Fruit fly (Drosophila melanogaster) whole organism, embryonic: Measurements from ENCODE around the gene CG3544.

Experiments used
- Ada2b ChIP-seq: fragments of 200-800 bp; sonication (Bioruptor generic); IDR thresholded peaks from 2 replicates; pipeline ENCODE4 v1.3.6; 2022; ENCODE audit warnings: missing biosample characterization, missing genetic modification characterization
- Adf1 ChIP-seq: fragments of 200-800 bp; sonication (Bioruptor generic); IDR thresholded peaks from 2 replicates; pipeline ENCODE4 v1.3.6; 2022; ENCODE audit warnings: missing biosample characterization, missing genetic modification characterization
- CG10543 ChIP-seq: fragments of 200-800 bp; sonication (Bioruptor generic); optimal IDR thresholded peaks from 3 replicates; lab custom pipeline; 2017; ENCODE audit warnings: missing biosample characterization, mild to moderate bottlenecking, missing genetic modification characterization, moderate library complexity
- CG12391 ChIP-seq: fragments of 200-800 bp; sonication (Bioruptor generic); optimal IDR thresholded peaks from 3 replicates; lab custom pipeline; 2018; ENCODE audit warnings: missing biosample characterization, mild to moderate bottlenecking, missing genetic modification characterization, moderate library complexity
- CG14710 ChIP-seq: fragments of 200-800 bp; sonication (Bioruptor generic); optimal IDR thresholded peaks from 3 replicates; lab custom pipeline; 2019; ENCODE audit warnings: missing biosample characterization, mild to moderate bottlenecking, missing genetic modification characterization, moderate library complexity
- CG1529 ChIP-seq: fragments of 200-800 bp; sonication (Bioruptor generic); optimal IDR thresholded peaks from 3 replicates; lab custom pipeline; 2018; ENCODE audit warnings: missing biosample characterization, missing genetic modification characterization
- CG15514 ChIP-seq: fragments of 200-800 bp; sonication (Bioruptor generic); optimal IDR thresholded peaks from 3 replicates; lab custom pipeline; 2017; ENCODE audit warnings: missing biosample characterization, missing genetic modification characterization, mild to moderate bottlenecking, moderate library complexity, missing genetic modification reagents
- CG15696 ChIP-seq: fragments of 200-800 bp; sonication (Bioruptor generic); optimal IDR thresholded peaks from 2 replicates; lab custom pipeline; 2019; ENCODE audit warnings: missing biosample characterization, mild to moderate bottlenecking, missing genetic modification characterization, moderate library complexity
- CG17186 ChIP-seq: fragments of 200-800 bp; sonication (Bioruptor generic); optimal IDR thresholded peaks from 3 replicates; lab custom pipeline; 2017; ENCODE audit warnings: missing biosample characterization, missing genetic modification reagents, missing genetic modification characterization
- CG2199 ChIP-seq: fragments of 200-800 bp; sonication (Bioruptor generic); IDR thresholded peaks from 3 replicates; pipeline ENCODE4 v1.3.6; 2022; ENCODE audit warnings: missing biosample characterization, missing genetic modification characterization
- CG2678 ChIP-seq: fragments of 200-800 bp; sonication (Bioruptor generic); optimal IDR thresholded peaks from 3 replicates; lab custom pipeline; 2019; ENCODE audit warnings: missing biosample characterization, mild to moderate bottlenecking, missing genetic modification characterization, moderate library complexity
- CG2712 ChIP-seq: fragments of 200-800 bp; optimal IDR thresholded peaks from 3 replicates; lab custom pipeline; 2019; ENCODE audit warnings: missing biosample characterization, mild to moderate bottlenecking, missing genetic modification characterization, moderate library complexity
- CG34376 ChIP-seq: fragments of 200-800 bp; sonication (Bioruptor generic); optimal IDR thresholded peaks from 2 replicates; lab custom pipeline; 2018; ENCODE audit warnings: missing biosample characterization, mild to moderate bottlenecking, missing genetic modification characterization
- CG8290 ChIP-seq, 3 experiments: fragments of 200-800 bp; sonication (Bioruptor generic); optimal IDR thresholded peaks; 2 replicates each; lab custom pipeline; 2016 to 2019; ENCODE audit warnings: missing biosample characterization in 3 of 3, missing genetic modification characterization in 3 of 3, mild to moderate bottlenecking in 2 of 3, moderate library complexity in 1 of 3
- CkIIα-i1 ChIP-seq: fragments of 200-800 bp; sonication (Bioruptor generic); IDR thresholded peaks from 2 replicates; pipeline ENCODE4 v1.3.6; 2022; ENCODE audit warnings: missing biosample characterization, missing genetic modification characterization
- GATAe ChIP-seq: fragments of 200-800 bp; sonication (Bioruptor generic); conservative IDR thresholded peaks from 2 replicates; pipeline ENCODE4 v1.3.6; 2022; ENCODE audit warnings: missing biosample characterization, missing genetic modification characterization
- Gug ChIP-seq: fragments of 200-800 bp; sonication (Bioruptor generic); IDR thresholded peaks from 4 replicates; pipeline ENCODE4 v1.3.6; 2022; ENCODE audit warnings: missing biosample characterization, missing genetic modification characterization
- HLHmδ ChIP-seq: fragments of 200-800 bp; sonication (Bioruptor generic); optimal IDR thresholded peaks from 2 replicates; lab custom pipeline; 2018; ENCODE audit warnings: missing biosample characterization, mild to moderate bottlenecking, missing genetic modification characterization, moderate library complexity
- Hr78 ChIP-seq, 2 experiments: fragments of 200-800 bp in 1 of 2; fragments of >200 bp in 1 of 2; sonication (Bioruptor generic) in 1 of 2; optimal IDR thresholded peaks; 2 replicates each; lab custom pipeline; 2017 to 2019; ENCODE audit warnings: missing biosample characterization in 2 of 2, missing genetic modification characterization in 2 of 2, mild to moderate bottlenecking in 1 of 2, moderate library complexity in 1 of 2
- Jarid2 ChIP-seq: fragments of 200-800 bp; sonication (Bioruptor generic); optimal IDR thresholded peaks from 3 replicates; lab custom pipeline; 2017; ENCODE audit warnings: mild to moderate bottlenecking, missing biosample characterization, missing genetic modification reagents, missing genetic modification characterization
- Lhr ChIP-seq: fragments of 200-800 bp; sonication (Bioruptor generic); optimal IDR thresholded peaks from 3 replicates; lab custom pipeline; 2017; ENCODE audit warnings: mild to moderate bottlenecking, missing biosample characterization, missing genetic modification reagents, missing genetic modification characterization
- Rfx ChIP-seq: fragments of 200-800 bp; sonication (Bioruptor generic); IDR thresholded peaks from 2 replicates; pipeline ENCODE4 v1.3.6; 2022; ENCODE audit warnings: missing biosample characterization, missing genetic modification characterization
- cas ChIP-seq: fragments of 200-800 bp; sonication (Bioruptor generic); IDR thresholded peaks from 2 replicates; pipeline ENCODE4 v1.3.6; 2022; ENCODE audit warnings: missing biosample characterization, missing genetic modification characterization
- chinmo ChIP-seq: fragments of 200-800 bp; sonication (Bioruptor generic); IDR thresholded peaks from 4 replicates; pipeline ENCODE4 v1.3.6; 2022; ENCODE audit warnings: missing biosample characterization, missing genetic modification characterization; ENCODE audit not compliant: partially characterized antibody
- chn ChIP-seq: fragments of 200-800 bp; sonication (Bioruptor generic); optimal IDR thresholded peaks from 2 replicates; lab custom pipeline; 2016; ENCODE audit warnings: missing biosample characterization, missing genetic modification characterization
- croc ChIP-seq: fragments of 200-800 bp; sonication (Bioruptor generic); conservative IDR thresholded peaks from 3 replicates; pipeline ENCODE4 v1.3.6; 2022; ENCODE audit warnings: missing biosample characterization, missing genetic modification characterization
- crol ChIP-seq: fragments of 200-800 bp; sonication (Bioruptor generic); IDR thresholded peaks from 2 replicates; pipeline ENCODE4 v1.3.6; 2022; ENCODE audit warnings: missing biosample characterization, missing genetic modification characterization
- ftz-f1 ChIP-seq: fragments of 200-800 bp; sonication (Bioruptor generic); optimal IDR thresholded peaks from 2 replicates; lab custom pipeline; 2016; ENCODE audit warnings: missing biosample characterization, missing genetic modification characterization
- gcm ChIP-seq: fragments of 200-800 bp; sonication (Bioruptor generic); optimal IDR thresholded peaks from 2 replicates; lab custom pipeline; 2019; ENCODE audit warnings: missing biosample characterization, mild to moderate bottlenecking, missing genetic modification characterization, moderate library complexity
- hbn ChIP-seq: fragments of 200-800 bp; sonication (Bioruptor generic); IDR thresholded peaks from 2 replicates; pipeline ENCODE4 v1.3.6; 2022; ENCODE audit warnings: missing biosample characterization, missing genetic modification characterization; ENCODE audit not compliant: partially characterized antibody
- lab ChIP-seq: fragments of 200-800 bp; sonication (Bioruptor generic); optimal IDR thresholded peaks from 3 replicates; lab custom pipeline; 2017; ENCODE audit warnings: missing biosample characterization, missing genetic modification characterization, mild to moderate bottlenecking, moderate library complexity, missing genetic modification reagents
- mirr ChIP-seq: fragments of 200-800 bp; sonication (Bioruptor generic); optimal IDR thresholded peaks from 3 replicates; lab custom pipeline; 2018; ENCODE audit warnings: missing biosample characterization, mild to moderate bottlenecking, missing genetic modification characterization
- oc ChIP-seq: fragments of 200-800 bp; sonication (Bioruptor generic); optimal IDR thresholded peaks from 2 replicates; lab custom pipeline; 2018; ENCODE audit warnings: missing biosample characterization, mild to moderate bottlenecking, missing genetic modification characterization, moderate library complexity
- org-1 ChIP-seq: fragments of 200-800 bp; sonication (Bioruptor generic); optimal IDR thresholded peaks from 2 replicates; lab custom pipeline; 2017; ENCODE audit warnings: missing biosample characterization, missing genetic modification characterization
- otp ChIP-seq: fragments of 200-800 bp; sonication (Bioruptor generic); IDR thresholded peaks from 3 replicates; pipeline ENCODE4, ENCODE4 v1.3.6; 2022; ENCODE audit warnings: missing biosample characterization, missing genetic modification characterization
- phol ChIP-seq: fragments of 200-800 bp; sonication (Bioruptor generic); optimal IDR thresholded peaks from 3 replicates; lab custom pipeline; 2018; ENCODE audit warnings: missing biosample characterization, mild to moderate bottlenecking, missing genetic modification characterization, moderate library complexity
- rib ChIP-seq: fragments of 200-800 bp; sonication (Bioruptor generic); IDR thresholded peaks from 2 replicates; pipeline ENCODE4 v1.3.6; 2022; ENCODE audit warnings: missing biosample characterization, missing genetic modification characterization
- sob ChIP-seq: fragments of 200-800 bp; sonication (Bioruptor generic); IDR thresholded peaks from 2 replicates; pipeline ENCODE4 v1.3.6; 2022; ENCODE audit warnings: missing biosample characterization, missing genetic modification characterization
- sug ChIP-seq: fragments of 200-800 bp; optimal IDR thresholded peaks from 2 replicates; lab custom pipeline; 2019; ENCODE audit warnings: missing biosample characterization, mild to moderate bottlenecking, missing genetic modification characterization, moderate library complexity
- tin ChIP-seq: fragments of 200-800 bp; sonication (Bioruptor generic); optimal IDR thresholded peaks from 3 replicates; lab custom pipeline; 2016; ENCODE audit warnings: missing biosample characterization, missing genetic modification characterization
- tna ChIP-seq: fragments of 200-800 bp; sonication (Bioruptor generic); IDR thresholded peaks from 2 replicates; pipeline ENCODE4 v1.3.6; 2022; ENCODE audit warnings: missing biosample characterization, missing genetic modification characterization; ENCODE audit not compliant: partially characterized antibody

Gene CG3544

dm6 chr2L:780851-781250 is 3.3 kb upstream of the CG3544 start (continued):
- no peak for TF ChIP-seq cas (GFP tag; lab: Robert Waterston, UW)
- peak; percentile 24 for TF ChIP-seq CG2678 (tag; lab: Kevin White, UChicago)
- 0 out of 2 replicates have a peak, but pooled peaks have one; percentile 22 for TF ChIP-seq Rfx (GFP tag; lab: Robert Waterston, UW)
- peak; percentile 34 for TF ChIP-seq lab (GFP tag; lab: Kevin White, UChicago)
- TF ChIP-seq CG14710 (tag; lab: Kevin White, UChicago) = no peak

dm6 chr2L:789966-790365 is 5.8 kb downstream of the CG3544 start:
- no peak for TF ChIP-seq Jarid2 (GFP tag; lab: Kevin White, UChicago)
- TF ChIP-seq Lhr (GFP tag; lab: Kevin White, UChicago) = no peak
- TF ChIP-seq gcm = no peak
- TF ChIP-seq CG2199 (GFP tag; lab: Robert Waterston, UW) = no peak
- TF ChIP-seq Ada2b = no peak
- TF ChIP-seq org-1 (GFP tag; lab: Kevin White, UChicago) = no peak
- TF ChIP-seq HLHmδ = no peak
- TF ChIP-seq GATAe (GFP tag; lab: Robert Waterston, UW) = peak; percentile 65
- TF ChIP-seq CG10543 (GFP tag; lab: Kevin White, UChicago) = peak; percentile 38
- TF ChIP-seq sob = peak; percentile 41; the same call in 1 of the 2 replicates
- TF ChIP-seq Gug = no peak
- no peak for TF ChIP-seq oc (tag; lab: Kevin White, UChicago)
- 0 out of 2 replicates have a peak, but pooled peaks have one; percentile 14 for TF ChIP-seq rib (GFP tag; lab: Robert Waterston, UW)
- peak in 1 of 2 experiments; percentile 49 for TF ChIP-seq Hr78 (GFP tag; optimal IDR thresholded peaks at IDR 0.05; lab: Kevin White, UChicago)
- no peak for TF ChIP-seq hbn
- no peak for TF ChIP-seq CkIIα-i1 (GFP tag; lab: Robert Waterston, UW)
- no peak for TF ChIP-seq CG1529
- peak; percentile 5 for TF ChIP-seq CG15514 (GFP tag; lab: Kevin White, UChicago)
- TF ChIP-seq Adf1 (GFP tag; lab: Robert Waterston, UW) = peak; percentile 30; the same call in 1 of the 2 replicates
- peak; percentile 75 for TF ChIP-seq mirr
- no peak for TF ChIP-seq phol (tag; lab: Kevin White, UChicago)
- TF ChIP-seq otp (GFP tag; lab: Robert Waterston, UW) = 0 out of 3 replicates have a peak, but pooled peaks have one; percentile 4
- no peak for TF ChIP-seq chn (GFP tag; lab: Kevin White, UChicago)
- no peak for TF ChIP-seq chinmo (GFP tag; lab: Robert Waterston, UW)
- no peak for TF ChIP-seq CG17186
- no peak for TF ChIP-seq tna (GFP tag; lab: Robert Waterston, UW)
- TF ChIP-seq ftz-f1 (GFP tag; lab: Kevin White, UChicago) = peak; percentile 30
- peak; percentile 72 for TF ChIP-seq crol (GFP tag; lab: Robert Waterston, UW)
- no peak for TF ChIP-seq CG34376 (GFP tag; lab: Kevin White, UChicago)
- TF ChIP-seq croc (GFP tag; lab: Robert Waterston, UW) = no peak
- TF ChIP-seq CG2712 = no peak
- no peak for TF ChIP-seq CG8290 (GFP tag; optimal IDR thresholded peaks at IDR 0.05; lab: Kevin White, UChicago)
- TF ChIP-seq CG8290 (tag; optimal IDR thresholded peaks at IDR 0.05; lab: Kevin White, UChicago) = peak in 1 of 2 experiments; percentile 9
- peak; percentile 43 for TF ChIP-seq lab (GFP tag; lab: Kevin White, UChicago)
- no peak for TF ChIP-seq CG12391 (tag; lab: Kevin White, UChicago)
- TF ChIP-seq sug (tag; lab: Kevin White, UChicago) = peak; percentile 55
- TF ChIP-seq CG15696 = no peak
- no peak for TF ChIP-seq tin
